Fruit fly (Drosophila melanogaster) whole organism, embryonic: ENCODE data around the gene Abi.
A peak's percentile ranks its signal among the peaks of the same experiment; 100 is the strongest.

Experiments
- Adf1 ChIP-seq: fragments of 200-800 bp; sonication (Bioruptor generic); IDR thresholded peaks from 2 replicates; pipeline ENCODE4 v1.3.6; 2022; ENCODE audit warnings: missing biosample characterization, missing genetic modification characterization
- BEAF-32 ChIP-seq: fragments of 200-800 bp; sonication (Bioruptor generic); optimal IDR thresholded peaks from 3 replicates; lab custom pipeline; 2017; ENCODE audit warnings: missing biosample characterization, missing genetic modification characterization, mild to moderate bottlenecking, moderate library complexity, missing genetic modification reagents
- CG10147 ChIP-seq: fragments of 200-800 bp; sonication (Bioruptor generic); optimal IDR thresholded peaks from 2 replicates; lab custom pipeline; 2019; ENCODE audit warnings: missing biosample characterization, mild to moderate bottlenecking, missing genetic modification characterization, moderate library complexity
- CG10959 ChIP-seq: fragments of 200-800 bp; sonication (Bioruptor generic); IDR thresholded peaks from 2 replicates; pipeline ENCODE4 v1.3.6; 2022; ENCODE audit warnings: missing biosample characterization, missing genetic modification characterization
- CG13424 ChIP-seq: fragments of 200-800 bp; sonication (Bioruptor generic); optimal IDR thresholded peaks from 2 replicates; lab custom pipeline; 2019; ENCODE audit warnings: missing biosample characterization, mild to moderate bottlenecking, missing genetic modification characterization, moderate library complexity
- CG13775 ChIP-seq: fragments of 200-800 bp; sonication (Bioruptor generic); optimal IDR thresholded peaks from 3 replicates; lab custom pipeline; 2017; ENCODE audit warnings: missing biosample characterization, mild to moderate bottlenecking, missing genetic modification characterization
- CG13894 ChIP-seq: fragments of 200-800 bp; sonication (Bioruptor generic); optimal IDR thresholded peaks from 3 replicates; lab custom pipeline; 2018; ENCODE audit warnings: missing biosample characterization, mild to moderate bottlenecking, missing genetic modification characterization, moderate library complexity
- CG14710 ChIP-seq: fragments of 200-800 bp; sonication (Bioruptor generic); optimal IDR thresholded peaks from 3 replicates; lab custom pipeline; 2019; ENCODE audit warnings: missing biosample characterization, mild to moderate bottlenecking, missing genetic modification characterization, moderate library complexity
- CG17328 ChIP-seq: fragments of 200-800 bp; sonication (Bioruptor generic); IDR thresholded peaks from 2 replicates; pipeline ENCODE4 v1.3.6; 2022; ENCODE audit warnings: missing biosample characterization, missing genetic modification characterization
- CG17361 ChIP-seq: fragments of 200-800 bp; sonication (Bioruptor generic); IDR thresholded peaks from 3 replicates; pipeline ENCODE4 v1.3.6; 2022; ENCODE audit warnings: missing biosample characterization, missing genetic modification characterization
- CG30020 ChIP-seq: fragments of 200-800 bp; optimal IDR thresholded peaks from 2 replicates; lab custom pipeline; 2019; ENCODE audit warnings: missing biosample characterization, mild to moderate bottlenecking, missing genetic modification characterization, moderate library complexity
- CG34224 ChIP-seq: fragments of 200-800 bp; sonication (Bioruptor generic); IDR thresholded peaks from 3 replicates; pipeline ENCODE4 v1.3.6; 2022; ENCODE audit warnings: missing biosample characterization, missing genetic modification characterization; ENCODE audit not compliant: partially characterized antibody
- CG3847 ChIP-seq: fragments of 200-800 bp; sonication (Bioruptor generic); IDR thresholded peaks from 2 replicates; pipeline ENCODE4 v1.3.6; 2022; ENCODE audit warnings: missing biosample characterization, missing genetic modification characterization
- CG5953 ChIP-seq: fragments of 200-800 bp; sonication (Bioruptor generic); IDR thresholded peaks from 2 replicates; pipeline ENCODE4 v1.3.6; 2022; ENCODE audit warnings: missing biosample characterization, missing genetic modification characterization
- CG6765 ChIP-seq: fragments of 200-800 bp; sonication (Bioruptor generic); optimal IDR thresholded peaks from 3 replicates; lab custom pipeline; 2017; ENCODE audit warnings: missing biosample characterization, mild to moderate bottlenecking, missing genetic modification characterization
- CG6854 ChIP-seq: fragments of 200-800 bp; sonication (Bioruptor generic); optimal IDR thresholded peaks from 3 replicates; lab custom pipeline; 2017; ENCODE audit warnings: missing biosample characterization, mild to moderate bottlenecking, missing genetic modification characterization
- CG7357 ChIP-seq: fragments of 200-800 bp; sonication (Bioruptor generic); IDR thresholded peaks from 3 replicates; pipeline ENCODE4 v1.3.6; 2022; ENCODE audit warnings: missing biosample characterization, missing genetic modification characterization
- CG8478 ChIP-seq: fragments of >200 bp; optimal IDR thresholded peaks from 2 replicates; lab custom pipeline; 2018
- D ChIP-seq, 2 experiments: fragments of 200-800 bp in 1 of 2; fragments of >200 bp in 1 of 2; sonication (Bioruptor generic) in 1 of 2; optimal IDR thresholded peaks; 2 replicates in 1 of 2; 3 replicates in 1 of 2; lab custom pipeline; 2017; ENCODE audit warnings: mild to moderate bottlenecking in 1 of 2, missing biosample characterization in 1 of 2, missing genetic modification characterization in 1 of 2, missing genetic modification reagents in 1 of 2
- Deaf1 ChIP-seq: fragments of 200-800 bp; optimal IDR thresholded peaks from 3 replicates; lab custom pipeline; 2019; ENCODE audit warnings: missing biosample characterization, mild to moderate bottlenecking, missing genetic modification characterization, moderate library complexity
- Doc2 ChIP-seq: fragments of 200-800 bp; sonication (Bioruptor generic); IDR thresholded peaks from 2 replicates; pipeline ENCODE4 v1.3.6; 2022; ENCODE audit warnings: missing biosample characterization, missing genetic modification characterization
- Hand ChIP-seq: fragments of 200-800 bp; sonication (Bioruptor generic); optimal IDR thresholded peaks from 2 replicates; lab custom pipeline; 2017; ENCODE audit warnings: mild to moderate bottlenecking, missing biosample characterization, missing genetic modification reagents, missing genetic modification characterization
- Lpt ChIP-seq: fragments of >200 bp; optimal IDR thresholded peaks from 2 replicates; lab custom pipeline; 2018; ENCODE audit warnings: missing biosample characterization, missing genetic modification characterization
- MBD-R2 ChIP-seq: fragments of 200-800 bp; sonication (Bioruptor generic); IDR thresholded peaks from 2 replicates; pipeline ENCODE4 v1.3.6; 2022; ENCODE audit warnings: missing biosample characterization, missing genetic modification characterization
- Sox100B ChIP-seq: fragments of 200-800 bp; sonication (Bioruptor generic); optimal IDR thresholded peaks from 3 replicates; lab custom pipeline; 2018; ENCODE audit warnings: missing biosample characterization, mild to moderate bottlenecking, missing genetic modification characterization
- ara ChIP-seq: fragments of 200-800 bp; sonication (Bioruptor generic); IDR thresholded peaks from 2 replicates; pipeline ENCODE4 v1.3.6; 2022; ENCODE audit warnings: missing biosample characterization, missing genetic modification characterization
- bbx ChIP-seq: fragments of 200-800 bp; sonication (Bioruptor generic); IDR thresholded peaks from 2 replicates; pipeline ENCODE4 v1.3.6; 2022; ENCODE audit warnings: missing biosample characterization, missing genetic modification characterization; ENCODE audit not compliant: partially characterized antibody
- bsh ChIP-seq, 2 experiments: fragments of 200-800 bp; sonication (Bioruptor generic); optimal IDR thresholded peaks; 2 replicates each; lab custom pipeline; 2017 to 2018; ENCODE audit warnings: mild to moderate bottlenecking in 2 of 2, missing biosample characterization in 2 of 2, missing genetic modification characterization in 2 of 2, moderate library complexity in 1 of 2
- cato ChIP-seq: fragments of 200-800 bp; sonication (Bioruptor generic); optimal IDR thresholded peaks from 2 replicates; lab custom pipeline; 2016; ENCODE audit warnings: missing biosample characterization, missing genetic modification characterization, borderline replicate concordance
- cwo ChIP-seq: fragments of 200-800 bp; sonication (Bioruptor generic); optimal IDR thresholded peaks from 3 replicates; lab custom pipeline; 2017; ENCODE audit warnings: missing biosample characterization, missing genetic modification characterization, mild to moderate bottlenecking, moderate library complexity, missing genetic modification reagents
- danr ChIP-seq: fragments of 200-800 bp; sonication (Bioruptor generic); IDR thresholded peaks from 2 replicates; pipeline ENCODE4 v1.3.6; 2022; ENCODE audit warnings: missing biosample characterization, missing genetic modification characterization
- dati ChIP-seq: fragments of 200-800 bp; sonication (Bioruptor generic); IDR thresholded peaks from 2 replicates; pipeline ENCODE4 v1.3.6; 2022; ENCODE audit warnings: missing biosample characterization, missing genetic modification characterization
- gce ChIP-seq: fragments of 200-800 bp; sonication (Bioruptor generic); IDR thresholded peaks from 3 replicates; pipeline ENCODE4 v1.3.6; 2022; ENCODE audit warnings: missing biosample characterization, missing genetic modification characterization
- grau ChIP-seq: fragments of 200-800 bp; optimal IDR thresholded peaks from 3 replicates; lab custom pipeline; 2019; ENCODE audit warnings: missing biosample characterization, mild to moderate bottlenecking, missing genetic modification characterization, moderate library complexity
- hkb ChIP-seq, 2 experiments: fragments of 200-800 bp in 1 of 2; fragments of >200 bp in 1 of 2; sonication (Bioruptor generic) in 1 of 2; IDR thresholded peaks in 1 of 2; optimal IDR thresholded peaks in 1 of 2; 2 replicates each; pipeline versions ENCODE4 v1.3.6 to Lab custom; 2017 to 2022; ENCODE audit warnings: missing biosample characterization in 1 of 2, missing genetic modification characterization in 1 of 2
- ken ChIP-seq: fragments of 200-800 bp; sonication (Bioruptor generic); IDR thresholded peaks from 3 replicates; pipeline ENCODE4 v1.3.6; 2022; ENCODE audit warnings: missing biosample characterization, missing genetic modification characterization
- otp ChIP-seq: fragments of 200-800 bp; sonication (Bioruptor generic); IDR thresholded peaks from 3 replicates; pipeline ENCODE4, ENCODE4 v1.3.6; 2022; ENCODE audit warnings: missing biosample characterization, missing genetic modification characterization
- pho ChIP-seq: fragments of 200-800 bp; sonication (Bioruptor generic); optimal IDR thresholded peaks from 2 replicates; lab custom pipeline; 2016; ENCODE audit warnings: missing biosample characterization, missing genetic modification characterization
- pnt ChIP-seq: fragments of 200-800 bp; sonication (Bioruptor generic); optimal IDR thresholded peaks from 3 replicates; lab custom pipeline; 2016; ENCODE audit warnings: missing biosample characterization, missing genetic modification characterization
- repo ChIP-seq: fragments of 200-800 bp; sonication (Bioruptor generic); optimal IDR thresholded peaks from 2 replicates; lab custom pipeline; 2016; ENCODE audit warnings: missing biosample characterization, missing genetic modification characterization
- scrt ChIP-seq: fragments of 200-800 bp; sonication (Bioruptor generic); optimal IDR thresholded peaks from 2 replicates; lab custom pipeline; 2018; ENCODE audit warnings: missing biosample characterization, mild to moderate bottlenecking, missing genetic modification characterization, moderate library complexity
- sens ChIP-seq: fragments of 200-800 bp; sonication (Bioruptor generic); peaks from one replicate; lab custom pipeline; 2016; ENCODE audit warnings: missing biosample characterization, missing genetic modification characterization
- slbo ChIP-seq: fragments of 200-800 bp; sonication (Bioruptor generic); IDR thresholded peaks from 2 replicates; pipeline ENCODE4 v1.3.6; 2022; ENCODE audit warnings: missing biosample characterization, missing genetic modification characterization
- so ChIP-seq: fragments of 200-800 bp; sonication (Bioruptor generic); IDR thresholded peaks from 3 replicates; pipeline ENCODE4 v1.3.6; 2022; ENCODE audit warnings: missing biosample characterization, missing genetic modification characterization
- stc ChIP-seq: fragments of 200-800 bp; sonication (Bioruptor generic); IDR thresholded peaks from 2 replicates; pipeline ENCODE4 v1.3.6; 2022; ENCODE audit warnings: missing biosample characterization, missing genetic modification characterization
- tin ChIP-seq: fragments of 200-800 bp; sonication (Bioruptor generic); optimal IDR thresholded peaks from 3 replicates; lab custom pipeline; 2016; ENCODE audit warnings: missing biosample characterization, missing genetic modification characterization
- tll ChIP-seq, 2 experiments: fragments of 200-800 bp in 1 of 2; fragments of >200 bp in 1 of 2; sonication (Bioruptor generic) in 1 of 2; optimal IDR thresholded peaks; 2 replicates each; lab custom pipeline; 2017 to 2019; ENCODE audit warnings: missing biosample characterization in 2 of 2, missing genetic modification characterization in 2 of 2, mild to moderate bottlenecking in 1 of 2, moderate library complexity in 1 of 2
- trem ChIP-seq: fragments of 200-800 bp; optimal IDR thresholded peaks from 3 replicates; lab custom pipeline; 2019; ENCODE audit warnings: missing biosample characterization, mild to moderate bottlenecking, missing genetic modification characterization, moderate library complexity
- z ChIP-seq: fragments of 200-800 bp; sonication (Bioruptor generic); IDR thresholded peaks from 3 replicates; pipeline ENCODE4 v1.3.6; 2022; ENCODE audit warnings: missing biosample characterization, missing genetic modification characterization

Gene Abi

DNA sequence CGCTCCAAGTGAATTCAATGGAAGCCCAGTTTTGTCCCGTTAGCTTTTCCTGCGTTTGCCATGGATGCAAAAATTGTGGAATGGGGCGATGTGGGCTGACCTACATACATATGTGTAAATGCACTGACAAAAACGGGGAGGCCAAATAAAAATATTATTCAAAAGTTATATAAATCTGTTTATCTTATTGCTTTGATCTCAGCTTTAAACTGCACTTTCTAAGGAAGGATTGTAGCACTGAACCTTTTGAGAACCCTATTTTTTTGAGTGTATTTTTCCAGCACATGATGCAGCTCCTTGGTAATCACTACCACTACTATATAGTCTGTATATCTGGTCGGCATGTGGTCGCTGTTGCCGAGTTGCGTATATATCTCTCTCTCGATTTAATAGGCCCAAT is 45.2 kb downstream of the Abi start (continued):
- TF ChIP-seq tin (GFP tag; lab: Kevin White, UChicago): peak; percentile 49
- TF ChIP-seq gce (GFP tag; lab: Robert Waterston, UW): no peak
- TF ChIP-seq BEAF-32 (GFP tag; lab: Kevin White, UChicago): no peak
- TF ChIP-seq cato: no peak
- peak; percentile 12; the same call in 1 of the 2 replicates for TF ChIP-seq CG5953
- no peak for TF ChIP-seq D (optimal IDR thresholded peaks at IDR 0.05; lab: Kevin White, UChicago)
- TF ChIP-seq D (GFP tag; optimal IDR thresholded peaks at IDR 0.05; lab: Kevin White, UChicago): peak; percentile 8
- no peak for TF ChIP-seq Lpt (GFP tag; lab: Kevin White, UChicago)
- no peak for TF ChIP-seq Doc2 (GFP tag; lab: Robert Waterston, UW)
- 0 out of 3 replicates have a peak, but pooled peaks have one; percentile 45 for TF ChIP-seq ken (GFP tag; lab: Robert Waterston, UW)
- no peak for TF ChIP-seq CG6765 (GFP tag; lab: Kevin White, UChicago)
- no peak for TF ChIP-seq z (GFP tag; lab: Robert Waterston, UW)
- peak; percentile 66; the same call in 2 of the 3 replicates for TF ChIP-seq otp (GFP tag; lab: Robert Waterston, UW)
- peak; percentile 62 for TF ChIP-seq slbo (GFP tag; lab: Robert Waterston, UW)
- peak; percentile 23 for TF ChIP-seq CG6854
- peak; percentile 13 for TF ChIP-seq Deaf1
- TF ChIP-seq ara: peak; percentile 49; the same call in 1 of the 2 replicates
- TF ChIP-seq Sox100B: peak; percentile 35
- no peak for TF ChIP-seq pho
- TF ChIP-seq so (GFP tag; lab: Robert Waterston, UW): peak; percentile 52; the same call in 1 of the 3 replicates
- TF ChIP-seq pnt: no peak
- TF ChIP-seq CG3847 (GFP tag; lab: Robert Waterston, UW): peak; percentile 25; the same call in 1 of the 2 replicates
- no peak for TF ChIP-seq CG13894 (tag; lab: Kevin White, UChicago)
- no peak for TF ChIP-seq CG30020 (tag; lab: Kevin White, UChicago)
- TF ChIP-seq dati (GFP tag; lab: Robert Waterston, UW): 0 out of 2 replicates have a peak, but pooled peaks have one; percentile 23
- TF ChIP-seq hkb (optimal IDR thresholded peaks at IDR 0.05; lab: Kevin White, UChicago): no peak
- TF ChIP-seq hkb (GFP tag; IDR thresholded peaks at IDR 0.05; lab: Robert Waterston, UW): peak; percentile 79
- no peak for TF ChIP-seq repo (GFP tag; lab: Kevin White, UChicago)
- no peak for TF ChIP-seq CG34224 (GFP tag; lab: Robert Waterston, UW)
- no peak for TF ChIP-seq bbx (GFP tag; lab: Robert Waterston, UW)
- peak; percentile 30; the same call in 1 of the 3 replicates for TF ChIP-seq CG7357 (GFP tag; lab: Robert Waterston, UW)
- TF ChIP-seq trem (tag; lab: Kevin White, UChicago): peak; percentile 21
- 0 out of 2 replicates have a peak, but pooled peaks have one; percentile 35 for TF ChIP-seq CG10959
- TF ChIP-seq CG13775: no peak
- TF ChIP-seq bsh (GFP tag; optimal IDR thresholded peaks at IDR 0.05; lab: Kevin White, UChicago): peak in 1 of 2 experiments; percentile 31
- 0 out of 2 replicates have a peak, but pooled peaks have one; percentile 19 for TF ChIP-seq danr (GFP tag; lab: Robert Waterston, UW)
- 0 out of 2 replicates have a peak, but pooled peaks have one; percentile 11 for TF ChIP-seq MBD-R2 (GFP tag; lab: Robert Waterston, UW)
- TF ChIP-seq CG17328 (GFP tag; lab: Robert Waterston, UW): peak; percentile 58
- no peak for TF ChIP-seq CG8478 (lab: Kevin White, UChicago)
- TF ChIP-seq CG10147 (GFP tag; lab: Kevin White, UChicago): peak; percentile 25
- TF ChIP-seq grau (tag; lab: Kevin White, UChicago): peak; percentile 21
- TF ChIP-seq CG13424 (tag; lab: Kevin White, UChicago): peak; percentile 34
- TF ChIP-seq CG17361: 0 out of 3 replicates have a peak, but pooled peaks have one; percentile 15
- no peak for TF ChIP-seq tll (GFP tag; optimal IDR thresholded peaks at IDR 0.05; lab: Kevin White, UChicago)
- TF ChIP-seq cwo (GFP tag; lab: Kevin White, UChicago): peak; percentile 52
- TF ChIP-seq scrt: peak; percentile 24
- TF ChIP-seq sens (GFP tag; lab: Kevin White, UChicago): peak; percentile 83
- TF ChIP-seq stc (GFP tag; lab: Robert Waterston, UW): peak; percentile 47; the same call in 1 of the 2 replicates
- no peak for TF ChIP-seq Adf1 (GFP tag; lab: Robert Waterston, UW)
- TF ChIP-seq CG14710: peak; percentile 5
- TF ChIP-seq Hand (GFP tag; lab: Kevin White, UChicago): no peak
